Worm (Caenorhabditis elegans): ENCODE measurements around the gene nhr-61.
"Not testable (repeated sequence)": the region's sequence is repeated elsewhere in the genome, so short reads cannot be mapped to it uniquely, and the experiment has no call there.

The nhr-61 gene

DNA sequence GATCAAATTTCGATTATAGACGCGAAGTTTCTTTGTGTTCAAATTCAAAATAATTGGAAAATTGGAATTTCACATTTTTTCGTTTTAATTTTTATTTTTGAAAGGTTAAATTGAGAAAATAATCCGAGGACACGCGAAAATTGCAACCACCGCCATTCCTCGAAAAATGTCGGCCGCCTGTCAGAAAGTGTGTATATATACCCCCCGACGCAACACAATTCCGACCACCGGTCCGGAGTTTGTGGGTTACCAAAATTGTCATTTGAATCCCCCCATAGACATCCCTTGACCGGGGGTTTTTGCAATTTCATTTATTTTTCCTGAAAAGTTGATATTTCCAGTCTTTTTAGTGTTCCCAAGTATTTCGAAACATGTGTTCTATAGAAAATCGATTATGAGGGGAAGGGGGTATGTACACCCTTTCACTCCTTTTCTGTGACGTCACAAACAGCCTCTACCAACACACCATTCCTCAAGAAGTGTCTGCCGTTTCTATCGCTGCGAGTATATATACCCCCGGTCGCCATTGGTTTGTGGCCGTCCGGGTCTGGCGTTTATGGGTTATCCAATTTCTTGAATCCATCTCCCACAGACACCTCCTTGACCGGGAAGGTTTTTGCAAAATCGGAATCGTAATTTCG lies 14.0 kb downstream of the nhr-61 start, which contains the start of gene W01D2.3 (continued):
- TF ChIP-seq lin-15B (tag; optimal IDR thresholded peaks at IDR 0.05) (no peak), tra-1 (GFP tag; IDR thresholded peaks at IDR 0.05) (peak; percentile 71; the same call in 1 of the 2 replicates), spr-3 (GFP tag; optimal IDR thresholded peaks at IDR 0.05) (peak; percentile 87), ceh-44 (GFP tag; IDR thresholded peaks at IDR 0.05) (no peak), dmd-8 (GFP tag; IDR thresholded peaks at IDR 0.05) (0 out of 2 replicates have a peak, but pooled peaks have one; percentile 36), nhr-48 (tag; optimal IDR thresholded peaks at IDR 0.05) (peak; percentile 78), ama-1 (optimal IDR thresholded peaks at IDR 0.05) (no peak), dpl-1 (GFP tag; optimal IDR thresholded peaks at IDR 0.05) (peak; percentile 42), zfp-2 (tag; optimal IDR thresholded peaks at IDR 0.05) (peak; percentile 29), cey-2 (tag; optimal IDR thresholded peaks at IDR 0.05; ENCODE audit: borderline replicate concordance, insufficient read depth) (peak; percentile 35), tag-97 (GFP tag; IDR thresholded peaks at IDR 0.05) (no peak), nhr-25 (tag; optimal IDR thresholded peaks at IDR 0.05; ENCODE audit: borderline replicate concordance, insufficient read depth) (peak; percentile 86), nhr-41 (GFP tag; IDR thresholded peaks at IDR 0.05) (peak; percentile 17; the same call in 1 of the 2 replicates), lir-3 (tag; optimal IDR thresholded peaks at IDR 0.05) (peak; percentile 77), zip-2 (tag; optimal IDR thresholded peaks at IDR 0.05) (peak; percentile 67), madf-5 (GFP tag; IDR thresholded peaks at IDR 0.05) (0 out of 4 replicates have a peak, but pooled peaks have one; percentile 42 to 56), fkh-10 (GFP tag; optimal IDR thresholded peaks at IDR 0.05) (no peak), dmd-9 (GFP tag; IDR thresholded peaks at IDR 0.05) (peak; percentile 53; the same call in 1 of the 2 replicates), egl-43 (GFP tag; IDR thresholded peaks at IDR 0.05) (peak; percentile 67), daf-19 (GFP tag; conservative IDR thresholded peaks at IDR 0.05) (peak; percentile 85; the same call in 1 of the 2 replicates), ceh-28 (tag; optimal IDR thresholded peaks at IDR 0.05) (peak; percentile 35), Y75B8A.6 (GFP tag; IDR thresholded peaks at IDR 0.05) (no peak), hmg-1.1 (GFP tag; IDR thresholded peaks at IDR 0.05) (peak; percentile 87), F44E2.7 (GFP tag; IDR thresholded peaks at IDR 0.05) (no peak), nhr-10 (tag; optimal IDR thresholded peaks at IDR 0.05) (no peak), daf-16 (GFP tag; optimal IDR thresholded peaks at IDR 0.05) (peak; percentile 32 to 69), daf-16 (tag; optimal IDR thresholded peaks at IDR 0.05) (peak; percentile 56), unc-130 (GFP tag; optimal IDR thresholded peaks at IDR 0.05) (no peak), T20F7.1 (GFP tag; optimal IDR thresholded peaks at IDR 0.05) (no peak), zag-1 (tag; optimal IDR thresholded peaks at IDR 0.05) (no peak), vab-7 (GFP tag; IDR thresholded peaks at IDR 0.05) (peak; percentile 77), lin-29 (GFP tag; IDR thresholded peaks at IDR 0.05) (peak; percentile 38; the same call in 1 of the 2 replicates), zfp-3 (GFP tag; conservative IDR thresholded peaks at IDR 0.05) (0 out of 2 replicates have a peak, but pooled peaks have one; percentile 51), ceh-82 (tag; optimal IDR thresholded peaks at IDR 0.05) (no peak), D1046.2 (GFP tag; IDR thresholded peaks at IDR 0.05) (peak; percentile 71; the same call in 1 of the 2 replicates)

- 0 out of 2 replicates have a peak, but pooled peaks have one; percentile 47 for TF ChIP-seq F26F4.8 (GFP tag; conservative IDR thresholded peaks at IDR 0.05)
- TF ChIP-seq Y75B8A.6 (GFP tag; IDR thresholded peaks at IDR 0.05), result 0 out of 2 replicates have a peak, but pooled peaks have one; percentile 32
- peak; percentile 57 for TF ChIP-seq vab-7 (GFP tag; IDR thresholded peaks at IDR 0.05)
- TF ChIP-seq mes-2 (tag; optimal IDR thresholded peaks at IDR 0.05; ENCODE audit: poor library complexity, severe bottlenecking), result peak; percentile 21
- TF ChIP-seq pha-4 (GFP tag; IDR thresholded peaks at IDR 0.05), result peak; percentile 46; the same call in 1 of the 2 replicates
- TF ChIP-seq pha-4 (tag; optimal IDR thresholded peaks at IDR 0.05), result not testable (repeated sequence)
- 0 out of 4 replicates have a peak, but pooled peaks of 1 of the 2 experiments have one; percentile 58 for TF ChIP-seq madf-5 (GFP tag; IDR thresholded peaks at IDR 0.05)
- TF ChIP-seq lin-38 (GFP tag; IDR thresholded peaks at IDR 0.05), result peak; percentile 65
- 0 out of 2 replicates have a peak, but pooled peaks have one; percentile 56 for TF ChIP-seq mdt-29 (GFP tag; IDR thresholded peaks at IDR 0.05)
- peak; percentile 11; the same call in 1 of the 2 replicates for TF ChIP-seq lim-7 (GFP tag; IDR thresholded peaks at IDR 0.05)
- peak; percentile 58; the same call in 1 of the 2 replicates for TF ChIP-seq egl-43 (GFP tag; IDR thresholded peaks at IDR 0.05)
- TF ChIP-seq dmd-6 (GFP tag; IDR thresholded peaks at IDR 0.05), result 0 out of 2 replicates have a peak, but pooled peaks have one; percentile 8
- peak; percentile 39; the same call in 1 of the 2 replicates for TF ChIP-seq arid-1 (GFP tag; conservative IDR thresholded peaks at IDR 0.05)
- peak; percentile 9; the same call in 1 of the 2 replicates for TF ChIP-seq Y48G9A.11 (GFP tag; IDR thresholded peaks at IDR 0.05)
- 0 out of 2 replicates have a peak, but pooled peaks have one; percentile 17 for TF ChIP-seq hmg-1.1 (GFP tag; IDR thresholded peaks at IDR 0.05)
Measured at ce11 chrII:14802527-14802926, 15.8 kb downstream of the nhr-61 start.

All from whole organism, L4 larva.